Worm (Caenorhabditis elegans) whole organism, mixed stage, embryonic: ENCODE data around the gene mak-1.

Source experiments
- M03D4.4 ChIP-seq: sonication (generic microtip); optimal IDR thresholded peaks from 2 replicates; lab custom pipeline; 2017; ENCODE audit warnings: mild to moderate bottlenecking, missing genetic modification characterization, missing compliant biosample characterization
- bed-3 ChIP-seq: fragments of 200-800 bp; sonication (Bioruptor generic); optimal IDR thresholded peaks from 3 replicates; lab custom pipeline; 2018; ENCODE audit warnings: mild to moderate bottlenecking, missing genetic modification characterization, moderate library complexity, missing compliant biosample characterization
- blmp-1 ChIP-seq: fragments of 150-350 bp; optimal IDR thresholded peaks from 2 replicates; lab custom pipeline; 2014; ENCODE audit warnings: missing biosample characterization, missing genetic modification characterization
- ceh-43 ChIP-seq: fragments of 200-800 bp; sonication (Bioruptor generic); optimal IDR thresholded peaks from 2 replicates; lab custom pipeline; 2018; ENCODE audit warnings: mild to moderate bottlenecking, missing genetic modification characterization, moderate library complexity, missing compliant biosample characterization
- ceh-83 ChIP-seq: fragments of 200-800 bp; sonication (Bioruptor generic); optimal IDR thresholded peaks from 2 replicates; lab custom pipeline; 2018; ENCODE audit warnings: mild to moderate bottlenecking, missing genetic modification characterization, missing compliant biosample characterization
- cnd-1 ChIP-seq: fragments of 200-800 bp; sonication (Bioruptor generic); optimal IDR thresholded peaks from 2 replicates; lab custom pipeline; 2018; ENCODE audit warnings: mild to moderate bottlenecking, missing genetic modification characterization, missing compliant biosample characterization
- drap-1 ChIP-seq: fragments of 200-800 bp; sonication (Bioruptor generic); optimal IDR thresholded peaks from 3 replicates; lab custom pipeline; 2018; ENCODE audit warnings: mild to moderate bottlenecking, missing genetic modification characterization, missing compliant biosample characterization
- elt-1 ChIP-seq: sonication (generic microtip); optimal IDR thresholded peaks from 2 replicates; lab custom pipeline; 2017; ENCODE audit warnings: missing genetic modification characterization, mild to moderate bottlenecking, missing compliant biosample characterization, antibody characterized with exemption, moderate library complexity, borderline replicate concordance; ENCODE audit not compliant: insufficient read depth
- elt-3 ChIP-seq: fragments of 150-350 bp; optimal IDR thresholded peaks from 2 replicates; lab custom pipeline; 2014; ENCODE audit warnings: missing biosample characterization, missing genetic modification characterization
- ham-2 ChIP-seq: fragments of 200-800 bp; sonication (Bioruptor generic); optimal IDR thresholded peaks from 2 replicates; lab custom pipeline; 2018; ENCODE audit warnings: mild to moderate bottlenecking, missing genetic modification characterization, missing compliant biosample characterization
- hlh-1 ChIP-seq: fragments of 150-350 bp; optimal IDR thresholded peaks from 2 replicates; lab custom pipeline; 2014; ENCODE audit warnings: missing biosample characterization, missing genetic modification reagents, missing genetic modification characterization
- lin-13 ChIP-seq: fragments of 150-350 bp; optimal IDR thresholded peaks from 2 replicates; lab custom pipeline; 2014; ENCODE audit warnings: missing biosample characterization, missing genetic modification characterization
- lin-32 ChIP-seq: fragments of 200-800 bp; sonication (Bioruptor generic); optimal IDR thresholded peaks from 2 replicates; lab custom pipeline; 2018; ENCODE audit warnings: mild to moderate bottlenecking, missing genetic modification characterization, missing compliant biosample characterization
- lsy-2 ChIP-seq: fragments of 150-350 bp; optimal IDR thresholded peaks from 2 replicates; lab custom pipeline; 2014; ENCODE audit warnings: missing biosample characterization, missing genetic modification characterization
- mep-1 ChIP-seq: fragments of 150-350 bp; optimal IDR thresholded peaks from 2 replicates; lab custom pipeline; 2017; ENCODE audit warnings: missing biosample characterization, missing genetic modification reagents, missing genetic modification characterization, inconsistent platforms
- mls-2 ChIP-seq: sonication (generic microtip); optimal IDR thresholded peaks from 2 replicates; lab custom pipeline; 2016; ENCODE audit warnings: mild to moderate bottlenecking, missing genetic modification characterization, moderate library complexity, missing compliant biosample characterization
- nhr-2 ChIP-seq: fragments of 150-350 bp; optimal IDR thresholded peaks from 2 replicates; lab custom pipeline; 2014; ENCODE audit warnings: missing biosample characterization, missing genetic modification characterization
- nhr-237 ChIP-seq: fragments of 150-350 bp; optimal IDR thresholded peaks from 2 replicates; lab custom pipeline; 2014; ENCODE audit warnings: missing biosample characterization, missing genetic modification characterization
- nhr-28 ChIP-seq: fragments of 150-350 bp; optimal IDR thresholded peaks from 2 replicates; lab custom pipeline; 2014; ENCODE audit warnings: missing biosample characterization, missing genetic modification characterization
- nhr-76 ChIP-seq: sonication (generic microtip); optimal IDR thresholded peaks from 2 replicates; lab custom pipeline; 2017; ENCODE audit warnings: missing biosample characterization, missing genetic modification characterization
- pha-4 ChIP-seq: fragments of 150-350 bp; optimal IDR thresholded peaks from 2 replicates; lab custom pipeline; 2018; ENCODE audit warnings: missing biosample characterization, missing genetic modification reagents, missing genetic modification characterization
- sem-2 ChIP-seq: fragments of 200-800 bp; sonication (Bioruptor generic); optimal IDR thresholded peaks from 2 replicates; lab custom pipeline; 2018; ENCODE audit warnings: mild to moderate bottlenecking, missing genetic modification characterization, missing compliant biosample characterization
- snpc-4 ChIP-seq: fragments of 150-350 bp; optimal IDR thresholded peaks from 2 replicates; lab custom pipeline; 2014; ENCODE audit warnings: missing biosample characterization, missing genetic modification characterization
- sptf-1 ChIP-seq: sonication (generic microtip); optimal IDR thresholded peaks from 2 replicates; lab custom pipeline; 2017; ENCODE audit warnings: mild to moderate bottlenecking, missing genetic modification characterization, moderate library complexity, missing compliant biosample characterization
- unc-120 ChIP-seq: sonication (generic microtip); optimal IDR thresholded peaks from 2 replicates; lab custom pipeline; 2017; ENCODE audit warnings: missing genetic modification characterization, missing compliant biosample characterization; ENCODE audit not compliant: poor library complexity, severe bottlenecking
- unc-39 ChIP-seq: fragments of 150-350 bp; optimal IDR thresholded peaks from 2 replicates; lab custom pipeline; 2014; ENCODE audit warnings: missing biosample characterization, missing genetic modification characterization
- unc-62 ChIP-seq: fragments of 150-350 bp; optimal IDR thresholded peaks from 2 replicates; lab custom pipeline; 2014; ENCODE audit warnings: missing biosample characterization, missing genetic modification reagents, missing genetic modification characterization
- zip-8 ChIP-seq: fragments of 150-350 bp; optimal IDR thresholded peaks from 2 replicates; lab custom pipeline; 2014; ENCODE audit warnings: missing biosample characterization, missing genetic modification characterization
- ztf-11 ChIP-seq: fragments of 150-350 bp; optimal IDR thresholded peaks from 2 replicates; lab custom pipeline; 2014; ENCODE audit warnings: missing biosample characterization, missing genetic modification characterization

Gene mak-1

ce11 chrII:8759493-8759892 lies 15.6 kb downstream of the mak-1 start, which contains the start of gene fut-1:
Gene fut-1, minus strand, starts transcription at chrII:8759593.
- TF ChIP-seq hlh-1 (tag; lab: Kevin White, UChicago) (no peak), sem-2 (GFP tag; lab: Kevin White, UChicago) (no peak), nhr-76 (tag; lab: Kevin White, UChicago) (no peak), mls-2 (tag; lab: Kevin White, UChicago) (no peak), ham-2 (GFP tag; lab: Kevin White, UChicago) (no peak), lin-32 (GFP tag; lab: Kevin White, UChicago) (no peak), unc-62 (GFP tag; lab: Kevin White, UChicago) (no peak), pha-4 (tag; lab: Kevin White, UChicago) (no peak), snpc-4 (tag; lab: Kevin White, UChicago) (no peak), elt-1 (tag; lab: Kevin White, UChicago) (no peak), unc-39 (tag; lab: Kevin White, UChicago) (no peak), lsy-2 (no peak), nhr-28 (no peak), unc-120 (tag; lab: Kevin White, UChicago) (no peak), blmp-1 (tag; lab: Kevin White, UChicago) (no peak), nhr-237 (tag; lab: Kevin White, UChicago) (no peak)

DNA sequence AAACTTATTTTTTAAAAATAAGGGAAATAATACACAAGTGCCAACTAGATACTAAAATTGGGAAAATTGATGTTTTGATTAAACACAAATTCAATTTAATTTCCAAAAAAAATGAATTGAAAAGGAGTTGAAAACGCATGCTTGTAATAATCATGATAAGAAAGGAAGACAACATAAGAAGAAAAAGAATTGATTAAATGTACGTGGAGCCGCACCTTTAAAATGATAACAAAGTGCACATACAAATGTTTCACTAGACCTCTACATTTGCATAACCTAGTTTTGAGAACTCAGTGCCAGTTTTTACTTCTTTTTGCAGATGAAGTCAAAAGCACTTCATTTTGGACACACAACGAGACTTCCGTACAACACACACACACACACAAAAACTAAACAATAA lies 17.9 kb downstream of the mak-1 start:
- TF ChIP-seq lin-32 (GFP tag; lab: Kevin White, UChicago): no peak
- TF ChIP-seq nhr-28: no peak
- no peak for TF ChIP-seq ztf-11
- no peak for TF ChIP-seq drap-1 (GFP tag; lab: Kevin White, UChicago)
- no peak for TF ChIP-seq unc-39 (tag; lab: Kevin White, UChicago)
- no peak for TF ChIP-seq nhr-76 (tag; lab: Kevin White, UChicago)
- no peak for TF ChIP-seq lsy-2
- no peak for TF ChIP-seq sptf-1
- TF ChIP-seq mep-1 (tag; lab: Kevin White, UChicago): no peak
- no peak for TF ChIP-seq bed-3 (GFP tag; lab: Kevin White, UChicago)
- no peak for TF ChIP-seq blmp-1 (tag; lab: Kevin White, UChicago)
- no peak for TF ChIP-seq elt-1 (tag; lab: Kevin White, UChicago)
- no peak for TF ChIP-seq zip-8 (tag; lab: Kevin White, UChicago)
- no peak for TF ChIP-seq nhr-2
- TF ChIP-seq, all 35 proteins: peak for 0

- no peak for TF ChIP-seq bed-3 (GFP tag; lab: Kevin White, UChicago)
- TF ChIP-seq cnd-1 (tag; lab: Kevin White, UChicago): no peak
- no peak for TF ChIP-seq nhr-237 (tag; lab: Kevin White, UChicago)
- no peak for TF ChIP-seq unc-39 (tag; lab: Kevin White, UChicago)
- TF ChIP-seq pha-4 (tag; lab: Kevin White, UChicago): no peak
- TF ChIP-seq ceh-83 (GFP tag; lab: Kevin White, UChicago): no peak
- no peak for TF ChIP-seq M03D4.4 (tag; lab: Kevin White, UChicago)
- no peak for TF ChIP-seq sptf-1
- no peak for TF ChIP-seq nhr-28
- TF ChIP-seq nhr-2: no peak
- TF ChIP-seq mep-1 (tag; lab: Kevin White, UChicago): no peak
- TF ChIP-seq elt-1 (tag; lab: Kevin White, UChicago): no peak
- TF ChIP-seq unc-120 (tag; lab: Kevin White, UChicago): no peak
- no peak for TF ChIP-seq ham-2 (GFP tag; lab: Kevin White, UChicago)
- TF ChIP-seq lsy-2: no peak
- TF ChIP-seq ceh-43 (GFP tag; lab: Kevin White, UChicago): no peak
- TF ChIP-seq mls-2 (tag; lab: Kevin White, UChicago): no peak
- TF ChIP-seq lin-13: no peak
These were observed 19.5 kb downstream of the mak-1 start for ce11 chrII:8763367-8763766.

DNA sequence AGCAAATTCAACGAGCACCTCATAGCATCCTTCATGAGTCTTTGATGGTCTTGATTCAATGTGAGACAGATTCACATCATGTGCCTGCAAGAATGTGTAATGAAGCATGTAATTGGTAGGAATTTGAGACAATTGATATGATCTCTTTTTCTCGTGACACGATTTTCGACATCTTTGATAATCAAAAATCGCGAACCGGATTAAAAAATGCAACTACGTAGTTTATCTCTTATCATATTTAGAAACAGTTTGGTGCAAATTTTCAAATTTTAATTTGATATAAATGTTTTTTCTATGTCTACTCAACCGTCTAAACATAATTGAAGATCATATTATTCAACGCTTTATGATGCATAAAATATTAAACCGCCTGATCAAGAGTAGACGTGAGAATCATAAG lies 20.5 kb downstream of the mak-1 start:
- TF ChIP-seq bed-3 (GFP tag; lab: Kevin White, UChicago): no peak
- no peak for TF ChIP-seq drap-1 (GFP tag; lab: Kevin White, UChicago)
- no peak for TF ChIP-seq ceh-43 (GFP tag; lab: Kevin White, UChicago)
- TF ChIP-seq nhr-76 (tag; lab: Kevin White, UChicago): no peak
- TF ChIP-seq elt-3 (tag; lab: Kevin White, UChicago): no peak
- no peak for TF ChIP-seq unc-62 (GFP tag; lab: Kevin White, UChicago)

- TF ChIP-seq elt-1 (tag; lab: Kevin White, UChicago): no peak
- TF ChIP-seq pha-4 (tag; lab: Kevin White, UChicago): no peak
- no peak for TF ChIP-seq bed-3 (GFP tag; lab: Kevin White, UChicago)
These were observed 21.3 kb downstream of the mak-1 start for ce11 chrII:8765131-8765530.
